Worm (Caenorhabditis elegans): ENCODE data around the gene srt-39.
A peak's percentile ranks its signal among the peaks of the same experiment; 100 is the strongest.

srt-39 gene

DNA sequence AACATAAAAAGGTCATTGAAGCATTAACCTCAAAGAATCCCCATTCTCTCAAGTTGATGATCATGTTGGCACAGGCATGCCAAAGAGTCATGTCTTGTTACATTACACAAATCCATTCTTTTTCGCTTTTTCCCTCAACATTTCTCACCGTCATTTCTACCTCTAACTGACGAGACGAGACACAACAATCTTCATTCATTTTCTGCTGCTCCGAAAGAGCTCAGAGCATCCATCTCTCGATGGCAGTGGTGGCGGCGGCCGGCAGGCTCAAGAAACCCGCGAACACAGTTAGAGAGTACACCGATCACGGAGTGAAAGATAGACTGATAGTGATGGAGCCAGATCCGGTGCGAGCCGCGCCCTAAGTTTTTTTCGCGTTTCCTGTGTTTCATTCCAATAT lies 7.5 kb upstream of the srt-39 start:
- TF ChIP-seq lin-39 (tag; optimal IDR thresholded peaks at IDR 0.05) (peak; percentile 6), nfya-1 (tag; optimal IDR thresholded peaks at IDR 0.05; ENCODE audit: insufficient read depth) (no peak)

DNA sequence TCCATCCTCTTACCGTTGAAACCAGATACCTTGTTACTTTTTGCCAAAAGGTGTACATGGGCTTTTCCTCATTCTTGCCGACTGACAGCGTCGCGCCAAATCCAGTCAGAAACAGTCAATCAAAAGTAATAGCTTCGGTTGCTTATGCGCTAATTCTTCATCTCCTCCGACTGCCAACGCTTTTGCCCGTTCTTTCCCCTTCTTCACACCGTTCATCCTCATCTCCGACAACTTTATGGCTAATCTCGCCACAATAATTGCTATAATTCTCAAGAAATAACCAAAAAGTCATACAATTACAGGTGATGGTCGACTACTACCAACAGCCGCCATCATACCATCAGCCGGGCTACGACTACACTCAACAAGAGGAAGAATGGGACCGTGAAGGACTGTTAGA lies 6.6 kb upstream of the srt-39 start, which contains the start of gene atn-1:
Gene atn-1 (plus strand): TSS at position 301 of the 400 bp plus-strand sequence.
- TF ChIP-seq nfya-1 (tag; optimal IDR thresholded peaks at IDR 0.05; ENCODE audit: insufficient read depth) (no peak), jun-1 (tag; optimal IDR thresholded peaks at IDR 0.05) (no peak), elt-2 (tag; optimal IDR thresholded peaks at IDR 0.05) (no peak), daf-12 (tag; optimal IDR thresholded peaks at IDR 0.05) (no peak), ztf-4 (tag; optimal IDR thresholded peaks at IDR 0.05) (no peak), mdl-1 (tag; optimal IDR thresholded peaks at IDR 0.05) (no peak), pha-4 (tag; optimal IDR thresholded peaks at IDR 0.05) (no peak), unc-39 (tag; optimal IDR thresholded peaks at IDR 0.05) (no peak), nhr-25 (tag; optimal IDR thresholded peaks at IDR 0.05) (no peak), aly-2 (tag; optimal IDR thresholded peaks at IDR 0.05) (no peak), ama-1 (optimal IDR thresholded peaks at IDR 0.05) (no peak), egl-5 (tag; optimal IDR thresholded peaks at IDR 0.05) (no peak), ZK546.5 (tag; optimal IDR thresholded peaks at IDR 0.05) (no peak), ceh-16 (tag; optimal IDR thresholded peaks at IDR 0.05) (no peak), skn-1 (tag; optimal IDR thresholded peaks at IDR 0.05) (no peak), R02D3.7 (tag; optimal IDR thresholded peaks at IDR 0.05) (no peak)

DNA sequence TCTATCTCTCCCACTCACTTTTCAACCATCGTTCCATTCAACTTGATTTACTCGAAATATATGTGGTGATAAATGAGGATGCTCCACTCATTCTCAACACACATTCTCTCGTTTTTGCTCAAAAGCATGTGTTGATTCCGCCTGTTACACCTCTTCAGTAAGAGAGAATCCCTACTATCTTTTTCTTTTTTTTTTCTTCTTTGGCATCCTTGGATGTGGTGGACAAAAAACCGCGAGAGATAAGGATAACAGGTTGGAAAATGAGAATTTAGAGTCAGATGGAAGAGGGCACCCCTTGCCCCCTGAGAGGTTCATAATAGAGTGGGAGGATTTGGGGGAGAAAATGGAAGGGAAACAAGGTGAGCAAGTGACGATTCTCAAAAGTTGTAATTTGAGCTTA lies 5.7 kb upstream of the srt-39 start:
- TF ChIP-seq nfya-1 (tag; optimal IDR thresholded peaks at IDR 0.05; ENCODE audit: insufficient read depth): peak; percentile 23
- peak; percentile 18 for TF ChIP-seq egl-5 (tag; optimal IDR thresholded peaks at IDR 0.05)
- no peak for TF ChIP-seq nhr-23 (tag; optimal IDR thresholded peaks at IDR 0.05)

DNA sequence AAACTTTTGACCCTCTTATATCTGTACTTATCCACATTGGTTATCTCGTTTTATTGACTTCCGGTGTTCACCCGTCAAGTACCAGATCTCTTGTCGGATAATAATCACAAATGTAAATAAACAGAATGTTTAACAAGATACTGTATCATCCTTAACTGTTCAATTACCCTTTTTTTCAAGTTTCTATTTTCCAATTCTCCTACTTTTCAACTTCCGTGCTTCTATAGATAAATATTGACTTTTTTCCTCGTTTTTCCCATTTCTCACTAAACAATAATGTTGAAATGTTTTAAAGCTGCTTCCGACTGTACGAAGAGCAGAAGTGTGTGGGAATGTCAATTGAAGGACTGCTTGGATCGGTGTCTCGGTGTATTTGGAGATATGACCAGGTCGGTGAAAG lies 2.2 kb downstream of the srt-39 start, which contains the start of gene inx-11:
Gene inx-11 (plus strand): TSS at position 301 of the 400 bp plus-strand sequence.
- TF ChIP-seq pha-4 (tag; optimal IDR thresholded peaks at IDR 0.05): peak; percentile 75
- no peak for TF ChIP-seq nhr-43 (tag; optimal IDR thresholded peaks at IDR 0.05; ENCODE audit: poor library complexity, severe bottlenecking)
- no peak for TF ChIP-seq unc-62 (GFP tag; optimal IDR thresholded peaks at IDR 0.05)
- no peak for TF ChIP-seq ztf-11 (tag; optimal IDR thresholded peaks at IDR 0.05)

DNA sequence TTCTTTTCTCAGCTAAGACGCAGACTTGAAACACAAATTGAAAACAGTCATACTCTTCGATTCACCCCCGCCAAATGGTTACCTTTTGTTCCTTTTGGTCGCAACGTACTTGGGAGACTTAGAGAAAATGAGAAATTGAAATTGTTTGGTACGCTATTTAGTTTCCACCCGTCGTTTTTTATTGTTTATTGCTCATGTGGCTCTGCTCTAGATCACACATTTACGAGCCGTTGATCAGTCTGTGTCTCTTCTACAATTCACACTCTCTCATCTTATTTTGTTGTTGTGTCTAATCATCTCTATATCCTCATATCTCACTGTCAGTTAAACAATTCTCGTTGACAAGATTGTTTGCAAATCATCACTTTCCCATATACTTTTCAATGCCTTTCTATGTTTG lies 3.3 kb downstream of the srt-39 start:
- TF ChIP-seq mml-1 (tag; optimal IDR thresholded peaks at IDR 0.05) (no peak), nhr-28 (tag; optimal IDR thresholded peaks at IDR 0.05) (no peak), elt-2 (tag; optimal IDR thresholded peaks at IDR 0.05) (no peak), ceh-28 (tag; optimal IDR thresholded peaks at IDR 0.05) (no peak), snpc-4 (tag; optimal IDR thresholded peaks at IDR 0.05) (peak; percentile 48), zag-1 (tag; optimal IDR thresholded peaks at IDR 0.05) (no peak), unc-39 (tag; optimal IDR thresholded peaks at IDR 0.05) (no peak), unc-62 (GFP tag; optimal IDR thresholded peaks at IDR 0.05) (no peak), elt-3 (tag; optimal IDR thresholded peaks at IDR 0.05) (no peak), sea-2 (GFP tag; optimal IDR thresholded peaks at IDR 0.05) (no peak), ceh-16 (tag; optimal IDR thresholded peaks at IDR 0.05) (no peak), egl-5 (tag; optimal IDR thresholded peaks at IDR 0.05) (peak; percentile 79), hmg-11 (tag; optimal IDR thresholded peaks at IDR 0.05) (no peak), pha-4 (tag; optimal IDR thresholded peaks at IDR 0.05) (peak; percentile 43), egl-27 (tag; optimal IDR thresholded peaks at IDR 0.05) (no peak), fkh-10 (GFP tag; optimal IDR thresholded peaks at IDR 0.05) (no peak), nhr-77 (tag; optimal IDR thresholded peaks at IDR 0.05) (no peak), fos-1 (tag; optimal IDR thresholded peaks at IDR 0.05) (no peak), elt-1 (tag; optimal IDR thresholded peaks at IDR 0.05) (no peak), ztf-11 (tag; optimal IDR thresholded peaks at IDR 0.05) (no peak), eor-1 (tag; optimal IDR thresholded peaks at IDR 0.05) (no peak), ZK546.5 (tag; optimal IDR thresholded peaks at IDR 0.05) (no peak), fkh-2 (tag; optimal IDR thresholded peaks at IDR 0.05) (no peak)
